In the genomic region with DNA sequence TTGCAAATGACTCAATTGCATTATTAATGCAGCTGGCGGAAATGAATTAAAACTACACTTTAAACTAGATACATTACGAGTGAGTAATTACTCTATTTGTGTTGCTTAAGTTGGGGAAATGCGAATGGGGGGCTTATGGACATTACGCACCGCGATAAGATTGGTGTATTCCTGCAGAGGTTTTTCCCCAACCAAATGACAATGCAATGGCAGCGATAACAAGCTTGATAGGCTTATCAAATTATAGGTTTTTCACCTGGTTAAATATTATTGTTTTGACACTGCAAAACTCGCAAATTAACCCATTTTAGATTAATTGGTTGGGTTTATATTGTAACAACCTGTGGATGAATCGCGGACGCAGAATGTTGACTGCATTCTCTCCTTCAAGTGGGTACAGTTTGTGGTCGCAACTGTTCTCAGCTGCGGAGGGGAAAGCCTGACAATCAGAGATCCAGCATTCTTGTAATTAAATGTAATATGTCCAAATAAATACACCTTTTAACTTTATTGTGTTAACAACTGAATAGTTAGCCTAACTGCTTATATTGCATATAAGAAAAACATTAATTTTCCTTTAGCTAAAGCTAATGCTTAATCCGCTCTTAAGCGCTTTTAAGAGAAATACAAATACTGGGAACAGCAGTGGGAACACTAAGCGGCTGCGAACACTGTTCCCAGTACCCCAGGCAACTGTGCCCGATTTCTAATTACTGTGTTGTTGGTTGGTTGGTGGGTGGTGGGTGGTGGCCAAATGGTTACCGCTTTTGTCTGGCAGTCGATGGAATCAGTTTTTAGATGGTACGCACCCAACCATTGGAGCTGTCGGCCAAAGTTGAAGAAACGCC, we compare ENCODE assay signal across 4 fruit fly cellular contexts.
TF ChIP-seq lines count a peak whose summit lies in the region.

No protein-coding gene starts in this region.

- TF ChIP-seq CTCF in whole organism, embryonic (GFP tag; optimal IDR thresholded peaks at IDR 0.05; lab: Kevin White, UChicago), result no peak

TF ChIP-seq in whole organism, adult, 20 proteins besides CTCF, POLR2A, EP300 and RAD21:
- peak; percentile 96 for TF ChIP-seq pad (GFP tag; optimal IDR thresholded peaks at IDR 0.05; lab: Kevin White, UChicago)
- no peak for TF ChIP-seq Hr96 (GFP tag; optimal IDR thresholded peaks at IDR 0.05; lab: Kevin White, UChicago)
- TF ChIP-seq ovo (GFP tag; optimal IDR thresholded peaks at IDR 0.05; lab: Kevin White, UChicago), result no peak

TF ChIP-seq in whole organism, embryonic, 481 proteins besides CTCF, POLR2A, EP300 and RAD21:
- TF ChIP-seq chinmo (GFP tag; IDR thresholded peaks at IDR 0.05; lab: Robert Waterston, UW; ENCODE audit: partially characterized antibody) (0 out of 4 replicates have a peak, but pooled peaks have one; percentile 45), CG14441 (GFP tag; IDR thresholded peaks at IDR 0.05; lab: Robert Waterston, UW) (no peak), ken (GFP tag; IDR thresholded peaks at IDR 0.05; lab: Robert Waterston, UW) (no peak), ftz-f1 (GFP tag; optimal IDR thresholded peaks at IDR 0.05; lab: Kevin White, UChicago) (no peak), CG6765 (GFP tag; optimal IDR thresholded peaks at IDR 0.05; lab: Kevin White, UChicago) (no peak), aop (GFP tag; IDR thresholded peaks at IDR 0.05; lab: Robert Waterston, UW) (no peak), CG14014 (GFP tag; IDR thresholded peaks at IDR 0.05; lab: Robert Waterston, UW) (no peak), CG3163 (GFP tag; optimal IDR thresholded peaks at IDR 0.05; lab: Kevin White, UChicago) (peak; percentile 14), Deaf1 (tag; optimal IDR thresholded peaks at IDR 0.05; lab: Kevin White, UChicago) (peak; percentile 27), HLH54F (GFP tag; optimal IDR thresholded peaks at IDR 0.05; lab: Kevin White, UChicago) (no peak), CG10462 (GFP tag; optimal IDR thresholded peaks at IDR 0.05; lab: Kevin White, UChicago) (no peak), sug (tag; optimal IDR thresholded peaks at IDR 0.05; lab: Kevin White, UChicago) (peak; percentile 16), Hand (GFP tag; optimal IDR thresholded peaks at IDR 0.05; lab: Kevin White, UChicago) (no peak), fd64A (GFP tag; optimal IDR thresholded peaks at IDR 0.05; lab: Kevin White, UChicago) (no peak), Abd-B (GFP tag; optimal IDR thresholded peaks at IDR 0.05; lab: Kevin White, UChicago) (no peak), Hsf (GFP tag; optimal IDR thresholded peaks at IDR 0.05; lab: Kevin White, UChicago) (no peak), CG10959 (GFP tag; IDR thresholded peaks at IDR 0.05; lab: Robert Waterston, UW) (no peak), ind (GFP tag; optimal IDR thresholded peaks at IDR 0.05; lab: Kevin White, UChicago) (no peak), Bdp1 (GFP tag; optimal IDR thresholded peaks at IDR 0.05; lab: Kevin White, UChicago) (no peak), CG2120 (GFP tag; optimal IDR thresholded peaks at IDR 0.05; lab: Kevin White, UChicago) (no peak), Chrac-16 (GFP tag; optimal IDR thresholded peaks at IDR 0.05; lab: Kevin White, UChicago) (no peak), onecut (GFP tag; IDR thresholded peaks at IDR 0.05; lab: Robert Waterston, UW) (no peak), CG15696 (tag; optimal IDR thresholded peaks at IDR 0.05; lab: Kevin White, UChicago) (no peak), Trl (optimal IDR thresholded peaks at IDR 0.05; lab: Kevin White, UChicago) (peak; percentile 18 to 38), Trl (GFP tag; optimal IDR thresholded peaks at IDR 0.05; lab: Kevin White, UChicago) (no peak), CG43689 (GFP tag; IDR thresholded peaks at IDR 0.05; lab: Robert Waterston, UW) (no peak)
TF ChIP-seq in whole organism, embryonic: peak in this region for 5.

TF ChIP-seq in whole organism, prepupa, 60 proteins besides CTCF, POLR2A, EP300 and RAD21:
- TF ChIP-seq net (GFP tag; optimal IDR thresholded peaks at IDR 0.05; lab: Kevin White, UChicago) (no peak), Eip78C (GFP tag; lab: Kevin White, UChicago) (peak; percentile 27)
TF ChIP-seq in whole organism, prepupa: peak in this region for 1.

TF ChIP-seq in whole organism, wandering third instar larva, 38 proteins besides CTCF, POLR2A, EP300 and RAD21:
- TF ChIP-seq Myc (optimal IDR thresholded peaks at IDR 0.05; lab: Kevin White, UChicago), result peak; percentile 51
- TF ChIP-seq rgr (GFP tag; optimal IDR thresholded peaks at IDR 0.05; lab: Kevin White, UChicago), result no peak
- TF ChIP-seq Rel (GFP tag; optimal IDR thresholded peaks at IDR 0.05; lab: Kevin White, UChicago), result no peak
- peak; percentile 95 for TF ChIP-seq Rel (tag; optimal IDR thresholded peaks at IDR 0.05; lab: Kevin White, UChicago)
TF ChIP-seq in whole organism, wandering third instar larva: peak in this region for 2.
